Fruit fly (Drosophila melanogaster) whole organism, pupa: ENCODE data around the gene BG642312.

Experiments used
- CG13204 ChIP-seq: fragments of 200-800 bp; sonication (Bioruptor generic); optimal IDR thresholded peaks from 2 replicates; lab custom pipeline; 2018; ENCODE audit warnings: missing biosample characterization, mild to moderate bottlenecking, missing genetic modification characterization, moderate library complexity
- CG32121 ChIP-seq: fragments of 200-800 bp; sonication (Bioruptor generic); IDR thresholded peaks from 2 replicates; pipeline ENCODE4 v1.3.6; 2022; ENCODE audit warnings: missing biosample characterization, missing genetic modification characterization
- CG8159 ChIP-seq: fragments of 200-800 bp; sonication (Bioruptor generic); optimal IDR thresholded peaks from 3 replicates; lab custom pipeline; 2018; ENCODE audit warnings: missing biosample characterization, mild to moderate bottlenecking, missing genetic modification characterization, moderate library complexity
- CG8301 ChIP-seq: fragments of 200-800 bp; sonication (Bioruptor generic); optimal IDR thresholded peaks from 2 replicates; lab custom pipeline; 2018; ENCODE audit warnings: missing biosample characterization, mild to moderate bottlenecking, missing genetic modification characterization
- CG9948 ChIP-seq: fragments of 200-800 bp; sonication (Bioruptor generic); optimal IDR thresholded peaks from 2 replicates; lab custom pipeline; 2018; ENCODE audit warnings: missing biosample characterization, mild to moderate bottlenecking, missing genetic modification characterization, moderate library complexity
- Pif1B ChIP-seq: fragments of 200-800 bp; sonication (Bioruptor generic); optimal IDR thresholded peaks from 3 replicates; lab custom pipeline; 2016; ENCODE audit warnings: missing biosample characterization, missing genetic modification characterization
- Snoo ChIP-seq: fragments of 200-800 bp; sonication (Bioruptor generic); optimal IDR thresholded peaks from 3 replicates; lab custom pipeline; 2017; ENCODE audit warnings: missing biosample characterization, mild to moderate bottlenecking, missing genetic modification characterization, inconsistent platforms
- fd96Ca ChIP-seq: fragments of 200-800 bp; sonication (Bioruptor generic); IDR thresholded peaks from 3 replicates; pipeline ENCODE4 v1.3.6; 2022; ENCODE audit warnings: missing biosample characterization, missing genetic modification characterization
- gl ChIP-seq: fragments of 200-800 bp; sonication (Bioruptor generic); optimal IDR thresholded peaks from 2 replicates; lab custom pipeline; 2018; ENCODE audit warnings: missing biosample characterization, mild to moderate bottlenecking, missing genetic modification characterization
- rn ChIP-seq: fragments of 200-800 bp; sonication (Bioruptor generic); IDR thresholded peaks from 2 replicates; pipeline ENCODE4 v1.3.6; 2022; ENCODE audit warnings: missing biosample characterization, missing genetic modification characterization

DNA sequence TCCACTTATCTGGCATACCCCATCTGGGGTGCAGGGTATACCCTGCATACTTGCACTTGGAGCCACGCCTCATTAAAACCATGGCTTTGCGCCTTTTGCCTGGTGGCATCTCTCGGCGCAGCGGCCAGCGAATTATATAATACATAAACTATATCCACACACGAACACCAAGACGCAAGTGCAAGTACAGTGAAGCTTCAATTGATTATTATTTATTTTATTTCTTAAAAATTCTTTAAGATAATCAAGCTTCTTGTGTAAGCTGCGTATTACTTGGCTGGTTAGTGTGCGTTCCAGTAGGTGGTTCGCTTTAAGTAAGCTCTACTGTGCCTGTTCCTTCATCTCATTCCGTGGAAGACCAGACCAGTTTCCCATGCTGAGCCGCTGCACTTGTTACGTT is 33.1 kb upstream of the BG642312 start:
- peak; percentile 95 for TF ChIP-seq Pif1B
- TF ChIP-seq rn (GFP tag; lab: Robert Waterston, UW): no peak
- TF ChIP-seq CG13204: peak; percentile 39
- TF ChIP-seq Snoo: peak; percentile 50
- peak; percentile 76 for TF ChIP-seq CG32121 (GFP tag; lab: Robert Waterston, UW)
- TF ChIP-seq CG8301 (tag; lab: Kevin White, UChicago): peak; percentile 68
- peak; percentile 31 for TF ChIP-seq gl
- peak; percentile 65 for TF ChIP-seq CG8159
- peak; percentile 48 for TF ChIP-seq CG9948
- TF ChIP-seq fd96Ca (GFP tag; lab: Robert Waterston, UW): peak; percentile 93
